ENCODE assay signal across 1 fruit fly cellular context in the genomic region with DNA sequence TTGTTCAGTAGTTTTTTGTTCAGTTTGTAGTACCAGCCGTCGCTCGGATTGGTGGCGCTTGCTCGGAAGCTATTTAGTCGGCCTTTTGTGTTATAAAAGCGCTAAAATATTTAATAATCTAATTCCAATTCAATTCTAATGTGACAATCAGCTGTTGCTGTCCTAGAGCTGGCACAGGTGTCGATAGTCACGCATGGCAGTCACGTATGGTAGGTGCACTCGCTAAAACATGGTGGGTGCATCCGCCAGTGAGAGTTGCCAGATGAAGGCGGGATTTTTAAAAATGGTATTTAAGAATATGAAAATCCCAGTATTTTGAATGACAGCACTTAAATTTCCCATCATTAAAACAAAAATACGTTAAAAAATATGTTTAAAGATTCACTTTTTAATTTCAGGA.
A peak's percentile ranks its signal among the peaks of the same experiment; 100 is the strongest.
TF ChIP-seq lines count a peak whose summit lies in the region.

TSS of gene tko (minus strand) at position 179 of the 400 bp plus-strand sequence.

TF ChIP-seq in whole organism, embryonic, 481 proteins besides CTCF, POLR2A, EP300 and RAD21 (continued from another document and continues in another):
- TF ChIP-seq run (tag; optimal IDR thresholded peaks at IDR 0.05; lab: Kevin White, UChicago) (no peak), CG6813 (GFP tag; optimal IDR thresholded peaks at IDR 0.05; lab: Kevin White, UChicago) (no peak), CG32767 (GFP tag; IDR thresholded peaks at IDR 0.05; lab: Robert Waterston, UW) (no peak), CG7786 (GFP tag; optimal IDR thresholded peaks at IDR 0.05; lab: Kevin White, UChicago) (no peak), CG15011 (GFP tag; optimal IDR thresholded peaks at IDR 0.05; lab: Kevin White, UChicago) (no peak), Hr78 (GFP tag; optimal IDR thresholded peaks at IDR 0.05; lab: Kevin White, UChicago) (no peak), Dip2 (GFP tag; IDR thresholded peaks at IDR 0.05; lab: Robert Waterston, UW) (no peak), hb (GFP tag; IDR thresholded peaks at IDR 0.05; lab: Robert Waterston, UW; ENCODE audit: partially characterized antibody) (peak; percentile 82), CG11456 (GFP tag; IDR thresholded peaks at IDR 0.05; lab: Robert Waterston, UW) (0 out of 3 replicates have a peak, but pooled peaks have one; percentile 24), sqz (GFP tag; optimal IDR thresholded peaks at IDR 0.05; lab: Kevin White, UChicago) (no peak), ap (GFP tag; IDR thresholded peaks at IDR 0.05; lab: Robert Waterston, UW) (no peak), vvl (GFP tag; IDR thresholded peaks at IDR 0.05; lab: Robert Waterston, UW) (peak; percentile 59; the same call in 1 of the 2 replicates), CG15601 (tag; optimal IDR thresholded peaks at IDR 0.05; lab: Kevin White, UChicago) (peak; percentile 14), emc (GFP tag; optimal IDR thresholded peaks at IDR 0.05; lab: Kevin White, UChicago) (no peak), Hmr (GFP tag; optimal IDR thresholded peaks at IDR 0.05; lab: Kevin White, UChicago) (peak; percentile 52), wek (GFP tag; optimal IDR thresholded peaks at IDR 0.05; lab: Kevin White, UChicago) (no peak), CG8388 (GFP tag; optimal IDR thresholded peaks at IDR 0.05; lab: Kevin White, UChicago) (no peak), onecut (GFP tag; IDR thresholded peaks at IDR 0.05; lab: Robert Waterston, UW) (no peak), CG4617 (GFP tag; optimal IDR thresholded peaks at IDR 0.05; lab: Kevin White, UChicago; ENCODE audit: borderline replicate concordance) (peak; percentile 71), CG31388 (GFP tag; optimal IDR thresholded peaks at IDR 0.05; lab: Kevin White, UChicago) (no peak), slou (GFP tag; optimal IDR thresholded peaks at IDR 0.05; lab: Kevin White, UChicago) (no peak), Stat92E (GFP tag; optimal IDR thresholded peaks at IDR 0.05; lab: Kevin White, UChicago) (peak in 1 of 3 experiments; percentile 47), pb (GFP tag; optimal IDR thresholded peaks at IDR 0.05; lab: Kevin White, UChicago) (no peak), Neu2 (GFP tag; optimal IDR thresholded peaks at IDR 0.05; lab: Kevin White, UChicago; ENCODE audit: borderline replicate concordance) (no peak), CG9437 (GFP tag; optimal IDR thresholded peaks at IDR 0.05; lab: Kevin White, UChicago) (no peak), CG30403 (GFP tag; optimal IDR thresholded peaks at IDR 0.05; lab: Kevin White, UChicago) (no peak), Atf6 (GFP tag; IDR thresholded peaks at IDR 0.05; lab: Robert Waterston, UW) (no peak), Ets65A (GFP tag; lab: Kevin White, UChicago) (no peak), amos (GFP tag; IDR thresholded peaks at IDR 0.05; lab: Robert Waterston, UW; ENCODE audit: partially characterized antibody) (peak; percentile 99), dmrt11E (tag; optimal IDR thresholded peaks at IDR 0.05; lab: Kevin White, UChicago) (no peak), CG7963 (GFP tag; IDR thresholded peaks at IDR 0.05; lab: Robert Waterston, UW; ENCODE audit: partially characterized antibody) (peak; percentile 90), Tbp (GFP tag; optimal IDR thresholded peaks at IDR 0.05; lab: Kevin White, UChicago) (no peak), lab (GFP tag; optimal IDR thresholded peaks at IDR 0.05; lab: Kevin White, UChicago) (no peak), sc (optimal IDR thresholded peaks at IDR 0.05; lab: Kevin White, UChicago) (no peak), sc (GFP tag; optimal IDR thresholded peaks at IDR 0.05; lab: Kevin White, UChicago) (no peak), fd96Cb (tag; optimal IDR thresholded peaks at IDR 0.05; lab: Kevin White, UChicago) (no peak), crp (GFP tag; optimal IDR thresholded peaks at IDR 0.05; lab: Kevin White, UChicago) (peak; percentile 88 to 99), CG8478 (optimal IDR thresholded peaks at IDR 0.05; lab: Kevin White, UChicago) (no peak), Mad (GFP tag; optimal IDR thresholded peaks at IDR 0.05; lab: Kevin White, UChicago) (peak; percentile 19), dimm (GFP tag; IDR thresholded peaks at IDR 0.05; lab: Robert Waterston, UW) (no peak), Xrp1 (GFP tag; IDR thresholded peaks at IDR 0.05; lab: Robert Waterston, UW) (no peak), Eip74EF (GFP tag; optimal IDR thresholded peaks at IDR 0.05; lab: Kevin White, UChicago) (no peak), PHDP (tag; optimal IDR thresholded peaks at IDR 0.05; lab: Kevin White, UChicago) (no peak), sr (GFP tag; IDR thresholded peaks at IDR 0.05; lab: Robert Waterston, UW) (no peak), ems (GFP tag; optimal IDR thresholded peaks at IDR 0.05; lab: Kevin White, UChicago) (peak; percentile 4), CG15696 (tag; optimal IDR thresholded peaks at IDR 0.05; lab: Kevin White, UChicago) (no peak), nerfin-1 (tag; optimal IDR thresholded peaks at IDR 0.05; lab: Kevin White, UChicago) (no peak), gt (GFP tag; IDR thresholded peaks at IDR 0.05; lab: Robert Waterston, UW) (no peak), sd (tag; optimal IDR thresholded peaks at IDR 0.05; lab: Kevin White, UChicago) (no peak), Gsc (GFP tag; IDR thresholded peaks at IDR 0.05; lab: Robert Waterston, UW) (no peak), CG12299 (tag; optimal IDR thresholded peaks at IDR 0.05; lab: Kevin White, UChicago) (no peak), Doc3 (GFP tag; IDR thresholded peaks at IDR 0.05; lab: Robert Waterston, UW; ENCODE audit: partially characterized antibody) (peak; percentile 82), CG10431 (GFP tag; optimal IDR thresholded peaks at IDR 0.05; lab: Kevin White, UChicago) (no peak), psq (GFP tag; optimal IDR thresholded peaks at IDR 0.05; lab: Kevin White, UChicago) (no peak), Ada2b (GFP tag; IDR thresholded peaks at IDR 0.05; lab: Robert Waterston, UW) (no peak), C15 (GFP tag; IDR thresholded peaks at IDR 0.05; lab: Robert Waterston, UW) (no peak), CG13775 (GFP tag; optimal IDR thresholded peaks at IDR 0.05; lab: Kevin White, UChicago) (no peak), Ptx1 (GFP tag; IDR thresholded peaks at IDR 0.05; lab: Robert Waterston, UW) (no peak), kah (GFP tag; optimal IDR thresholded peaks at IDR 0.05; lab: Kevin White, UChicago) (no peak), CG7839 (tag; optimal IDR thresholded peaks at IDR 0.05; lab: Kevin White, UChicago) (no peak), CG30431 (GFP tag; optimal IDR thresholded peaks at IDR 0.05; lab: Kevin White, UChicago) (no peak), croc (GFP tag; conservative IDR thresholded peaks at IDR 0.05; lab: Robert Waterston, UW) (no peak), CG12769 (tag; optimal IDR thresholded peaks at IDR 0.05; lab: Kevin White, UChicago) (no peak), zfh1 (GFP tag; IDR thresholded peaks at IDR 0.05; lab: Robert Waterston, UW) (no peak), usp (GFP tag; optimal IDR thresholded peaks at IDR 0.05; lab: Kevin White, UChicago) (no peak), ro (GFP tag; IDR thresholded peaks at IDR 0.05; lab: Robert Waterston, UW) (no peak), CG17829 (tag; optimal IDR thresholded peaks at IDR 0.05; lab: Kevin White, UChicago) (peak; percentile 55), CG2678 (tag; optimal IDR thresholded peaks at IDR 0.05; lab: Kevin White, UChicago) (no peak), CG6175 (GFP tag; IDR thresholded peaks at IDR 0.05; lab: Robert Waterston, UW) (no peak), Asciz (GFP tag; optimal IDR thresholded peaks at IDR 0.05; lab: Kevin White, UChicago) (no peak), gsb (GFP tag; IDR thresholded peaks at IDR 0.05; lab: Robert Waterston, UW) (no peak), Meics (GFP tag; optimal IDR thresholded peaks at IDR 0.05; lab: Kevin White, UChicago) (no peak), Lpt (GFP tag; optimal IDR thresholded peaks at IDR 0.05; lab: Kevin White, UChicago) (no peak), Fer1 (GFP tag; optimal IDR thresholded peaks at IDR 0.05; lab: Kevin White, UChicago) (no peak), CG9876 (GFP tag; optimal IDR thresholded peaks at IDR 0.05; lab: Kevin White, UChicago) (peak; percentile 35), insv (GFP tag; optimal IDR thresholded peaks at IDR 0.05; lab: Kevin White, UChicago) (peak in 1 of 2 experiments; percentile 97), Side (GFP tag; optimal IDR thresholded peaks at IDR 0.05; lab: Kevin White, UChicago) (peak; percentile 28), CG14441 (GFP tag; IDR thresholded peaks at IDR 0.05; lab: Robert Waterston, UW) (no peak), sima (GFP tag; optimal IDR thresholded peaks at IDR 0.05; lab: Kevin White, UChicago) (no peak), twi (tag; optimal IDR thresholded peaks at IDR 0.05; lab: Kevin White, UChicago) (no peak), pros (GFP tag; optimal IDR thresholded peaks at IDR 0.05; lab: Kevin White, UChicago) (no peak), ERR (GFP tag; optimal IDR thresholded peaks at IDR 0.05; lab: Kevin White, UChicago) (no peak), Nf-YC (tag; optimal IDR thresholded peaks at IDR 0.05; lab: Kevin White, UChicago) (peak; percentile 28), CG5245 (GFP tag; optimal IDR thresholded peaks at IDR 0.05; lab: Kevin White, UChicago) (no peak), CG7745 (tag; optimal IDR thresholded peaks at IDR 0.05; lab: Kevin White, UChicago) (no peak), repo (GFP tag; optimal IDR thresholded peaks at IDR 0.05; lab: Kevin White, UChicago) (no peak), Dad (GFP tag; optimal IDR thresholded peaks at IDR 0.05; lab: Kevin White, UChicago) (no peak), Usf (GFP tag; optimal IDR thresholded peaks at IDR 0.05; lab: Kevin White, UChicago) (no peak), CkIIα-i1 (GFP tag; IDR thresholded peaks at IDR 0.05; lab: Robert Waterston, UW) (no peak), nau (GFP tag; optimal IDR thresholded peaks at IDR 0.05; lab: Kevin White, UChicago) (no peak), CG11093 (GFP tag; IDR thresholded peaks at IDR 0.05; lab: Robert Waterston, UW) (no peak), lov (optimal IDR thresholded peaks at IDR 0.05; lab: Kevin White, UChicago) (no peak), lov (GFP tag; IDR thresholded peaks at IDR 0.05; lab: Robert Waterston, UW) (no peak), tll (GFP tag; optimal IDR thresholded peaks at IDR 0.05; lab: Kevin White, UChicago) (no peak), CG33557 (GFP tag; optimal IDR thresholded peaks at IDR 0.05; lab: Kevin White, UChicago) (no peak), dan (GFP tag; IDR thresholded peaks at IDR 0.05; lab: Robert Waterston, UW) (no peak), Antp (GFP tag; optimal IDR thresholded peaks at IDR 0.05; lab: Kevin White, UChicago) (no peak), H2.0 (GFP tag; IDR thresholded peaks at IDR 0.05; lab: Robert Waterston, UW) (no peak), CG3407 (GFP tag; optimal IDR thresholded peaks at IDR 0.05; lab: Kevin White, UChicago) (no peak), CG4707 (GFP tag; optimal IDR thresholded peaks at IDR 0.05; lab: Kevin White, UChicago) (no peak), CG7987 (GFP tag; optimal IDR thresholded peaks at IDR 0.05; lab: Kevin White, UChicago) (peak; percentile 53), NC2β (GFP tag; optimal IDR thresholded peaks at IDR 0.05; lab: Kevin White, UChicago) (peak; percentile 1), cas (GFP tag; IDR thresholded peaks at IDR 0.05; lab: Robert Waterston, UW) (no peak), Mes4 (GFP tag; optimal IDR thresholded peaks at IDR 0.05; lab: Kevin White, UChicago) (no peak), CG2712 (tag; optimal IDR thresholded peaks at IDR 0.05; lab: Kevin White, UChicago) (peak; percentile 46), CG6254 (GFP tag; optimal IDR thresholded peaks at IDR 0.05; lab: Kevin White, UChicago) (no peak), Dbx (GFP tag; IDR thresholded peaks at IDR 0.05; lab: Robert Waterston, UW) (no peak; the same call in 2 of the 3 replicates), CG12659 (GFP tag; optimal IDR thresholded peaks at IDR 0.05; lab: Kevin White, UChicago) (peak; percentile 48), mam (GFP tag; optimal IDR thresholded peaks at IDR 0.05; lab: Kevin White, UChicago) (peak; percentile 25), disco-r (GFP tag; optimal IDR thresholded peaks at IDR 0.05; lab: Kevin White, UChicago) (peak; percentile 48), Nf-YA (GFP tag; IDR thresholded peaks at IDR 0.05; lab: Robert Waterston, UW) (no peak), CG17361 (GFP tag; IDR thresholded peaks at IDR 0.05; lab: Robert Waterston, UW) (0 out of 3 replicates have a peak, but pooled peaks have one; percentile 11), CG17328 (GFP tag; IDR thresholded peaks at IDR 0.05; lab: Robert Waterston, UW) (no peak), Ravus (GFP tag; IDR thresholded peaks at IDR 0.05; lab: Robert Waterston, UW) (no peak), Bgb (GFP tag; IDR thresholded peaks at IDR 0.05; lab: Robert Waterston, UW; ENCODE audit: partially characterized antibody) (peak; percentile 98), cg (GFP tag; optimal IDR thresholded peaks at IDR 0.05; lab: Kevin White, UChicago) (peak; percentile 1), gcm2 (GFP tag; optimal IDR thresholded peaks at IDR 0.05; lab: Kevin White, UChicago) (no peak), CG2116 (GFP tag; optimal IDR thresholded peaks at IDR 0.05; lab: Kevin White, UChicago) (peak; percentile 62), oc (tag; optimal IDR thresholded peaks at IDR 0.05; lab: Kevin White, UChicago) (no peak), CG9817 (tag; optimal IDR thresholded peaks at IDR 0.05; lab: Kevin White, UChicago) (no peak), CG17802 (tag; optimal IDR thresholded peaks at IDR 0.05; lab: Kevin White, UChicago) (no peak), grau (tag; optimal IDR thresholded peaks at IDR 0.05; lab: Kevin White, UChicago) (no peak), CG12744 (GFP tag; optimal IDR thresholded peaks at IDR 0.05; lab: Kevin White, UChicago) (no peak), Lim3 (GFP tag; IDR thresholded peaks at IDR 0.05; lab: Robert Waterston, UW) (no peak), ftz-f1 (GFP tag; optimal IDR thresholded peaks at IDR 0.05; lab: Kevin White, UChicago) (peak; percentile 27), Oaz (GFP tag; IDR thresholded peaks at IDR 0.05; lab: Robert Waterston, UW) (no peak), CG4730 (GFP tag; IDR thresholded peaks at IDR 0.05; lab: Robert Waterston, UW) (no peak), CG32772 (GFP tag; IDR thresholded peaks at IDR 0.05; lab: Robert Waterston, UW) (no peak), slp2 (GFP tag; optimal IDR thresholded peaks at IDR 0.05; lab: Kevin White, UChicago) (no peak), Hmx (GFP tag; optimal IDR thresholded peaks at IDR 0.05; lab: Kevin White, UChicago) (no peak), BtbVII (GFP tag; optimal IDR thresholded peaks at IDR 0.05; lab: Kevin White, UChicago) (no peak), CG11398 (GFP tag; optimal IDR thresholded peaks at IDR 0.05; lab: Kevin White, UChicago) (no peak), otp (GFP tag; IDR thresholded peaks at IDR 0.05; lab: Robert Waterston, UW) (no peak), CG3281 (GFP tag; optimal IDR thresholded peaks at IDR 0.05; lab: Kevin White, UChicago) (no peak)
